Fruit fly (Drosophila melanogaster) whole organism, larva: ENCODE results near the gene PMP34.

Experiments
- noc ChIP-seq: fragments of 200-800 bp; sonication (Bioruptor generic); optimal IDR thresholded peaks from 3 replicates; lab custom pipeline; 2019; ENCODE audit warnings: missing biosample characterization, mild to moderate bottlenecking, missing genetic modification characterization, moderate library complexity

The PMP34 gene

dm6 chr3L:4302088-4302487 is 16.5 kb upstream of the PMP34 start:
- no peak for TF ChIP-seq noc (tag; lab: Kevin White, UChicago)

- TF ChIP-seq noc (tag; lab: Kevin White, UChicago): no peak
These were observed 14.2 kb upstream of the PMP34 start for dm6 chr3L:4304244-4304959.

DNA sequence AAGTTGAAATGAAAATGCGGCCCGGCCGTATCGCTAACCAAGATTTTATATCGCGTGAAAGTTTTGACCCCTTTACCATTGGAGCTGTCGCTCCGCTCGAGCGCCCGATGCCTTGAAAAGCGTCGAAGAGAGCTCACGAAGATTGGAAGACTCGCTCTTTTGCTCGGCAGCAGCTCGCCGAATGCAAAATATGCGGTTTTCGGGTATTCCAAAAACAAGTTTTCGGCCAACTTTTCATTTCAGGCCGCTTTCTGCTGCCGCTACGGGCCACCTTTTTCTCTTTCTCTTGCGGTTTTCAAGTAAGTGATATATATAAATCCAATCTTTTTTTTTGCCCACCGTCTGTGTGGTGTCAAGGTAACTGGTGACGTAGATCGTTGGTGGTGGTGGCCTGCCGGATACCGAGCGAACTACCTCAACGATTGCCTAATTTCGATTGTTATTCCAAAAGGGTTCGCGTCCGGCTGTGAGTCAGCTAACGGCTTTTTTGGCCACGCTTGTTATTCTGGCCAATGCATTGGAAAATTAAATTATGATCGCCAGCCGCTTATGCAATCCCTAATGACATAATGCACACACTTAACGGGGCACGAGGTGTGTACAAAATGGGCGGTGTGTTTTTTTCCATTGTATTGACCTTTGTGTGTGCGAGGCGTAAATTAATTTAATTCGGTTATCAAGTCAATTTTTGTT is 10.7 kb upstream of the PMP34 start, which contains the start of gene dyl:
dyl (minus strand) TSS at position 28 of the 693 bp plus-strand sequence.
- no peak for TF ChIP-seq noc (tag; lab: Kevin White, UChicago)

dm6 chr3L:4310604-4311003 is 8.0 kb upstream of the PMP34 start:
- no peak for TF ChIP-seq noc (tag; lab: Kevin White, UChicago)

- TF ChIP-seq noc (tag; lab: Kevin White, UChicago): no peak
These were observed 5.3 kb upstream of the PMP34 start, which contains the start of gene Claspin for dm6 chr3L:4313299-4313698. Gene Claspin, plus strand, starts transcription at chr3L:4313483.

DNA sequence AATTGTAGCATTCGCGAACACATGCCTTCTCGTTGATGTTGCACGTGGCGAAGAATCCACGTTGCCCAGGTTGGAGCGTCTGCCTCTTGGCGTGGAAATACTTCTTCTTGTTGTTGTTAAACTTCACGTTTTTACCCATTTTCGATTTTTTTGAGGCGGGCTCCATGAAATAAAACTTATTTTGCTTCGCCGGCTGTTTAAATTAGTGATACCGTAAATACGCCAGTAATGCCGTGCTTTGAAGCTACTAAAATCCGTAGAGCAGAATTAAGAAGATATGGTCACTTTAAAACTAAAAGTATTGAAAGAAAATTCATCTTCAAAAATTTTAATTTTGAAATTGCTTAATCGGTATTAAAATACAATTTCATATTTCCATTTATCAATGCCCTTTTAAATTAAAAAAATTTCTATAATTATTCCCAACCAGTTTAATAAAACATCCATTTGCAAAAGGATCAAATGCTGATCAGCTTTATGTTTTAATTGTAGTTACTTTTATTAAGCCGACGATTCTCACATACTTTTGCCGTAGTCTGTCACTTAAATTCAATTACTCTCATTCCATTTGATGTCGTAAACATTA is 3.6 kb downstream of the PMP34 start, which contains the start of gene CG15014:
CG15014 (minus strand) TSS at position 228 of the 586 bp plus-strand sequence.
- TF ChIP-seq noc (tag; lab: Kevin White, UChicago): no peak

dm6 chr3L:4328048-4328447 is 9.5 kb downstream of the PMP34 start:
- TF ChIP-seq noc (tag; lab: Kevin White, UChicago): no peak

DNA sequence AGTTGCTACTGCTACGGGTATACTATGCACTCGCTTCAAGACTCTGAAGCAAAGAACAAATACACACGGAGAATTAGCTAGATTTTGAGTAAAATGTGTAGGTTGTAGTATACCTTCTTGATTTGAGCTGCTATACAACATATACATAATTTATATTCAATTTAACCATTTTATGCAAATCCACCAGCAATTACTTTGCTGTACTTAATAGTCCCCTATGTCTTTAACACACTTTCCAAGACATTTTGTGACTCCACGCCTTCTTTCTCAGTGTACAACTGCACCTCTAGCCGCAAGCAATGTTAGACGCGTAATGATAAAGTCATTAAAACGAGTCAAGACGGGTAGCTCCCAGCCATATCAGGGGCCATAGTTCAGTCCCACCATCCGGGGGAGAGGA is 18.0 kb downstream of the PMP34 start:
- no peak for TF ChIP-seq noc (tag; lab: Kevin White, UChicago)

DNA sequence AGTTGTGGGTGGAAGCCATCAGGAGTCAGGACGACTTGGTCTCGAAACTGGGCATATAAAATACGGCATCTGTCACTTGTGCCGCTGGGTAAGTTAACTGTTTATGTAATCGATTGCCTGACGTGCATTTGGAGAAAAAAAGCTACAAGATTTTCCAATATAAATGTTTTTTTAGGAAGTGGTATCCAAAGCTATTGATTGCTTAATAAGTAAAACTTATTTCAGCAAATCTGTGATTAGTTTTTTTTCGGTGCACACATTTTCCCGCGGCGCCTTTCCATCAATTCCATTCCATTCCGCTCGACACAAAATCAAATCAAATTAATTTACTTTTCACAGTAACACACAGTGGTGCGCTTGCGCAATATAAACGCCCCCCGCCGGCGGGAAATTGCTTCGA is 21.0 kb downstream of the PMP34 start:
- TF ChIP-seq noc (tag; lab: Kevin White, UChicago): no peak

DNA sequence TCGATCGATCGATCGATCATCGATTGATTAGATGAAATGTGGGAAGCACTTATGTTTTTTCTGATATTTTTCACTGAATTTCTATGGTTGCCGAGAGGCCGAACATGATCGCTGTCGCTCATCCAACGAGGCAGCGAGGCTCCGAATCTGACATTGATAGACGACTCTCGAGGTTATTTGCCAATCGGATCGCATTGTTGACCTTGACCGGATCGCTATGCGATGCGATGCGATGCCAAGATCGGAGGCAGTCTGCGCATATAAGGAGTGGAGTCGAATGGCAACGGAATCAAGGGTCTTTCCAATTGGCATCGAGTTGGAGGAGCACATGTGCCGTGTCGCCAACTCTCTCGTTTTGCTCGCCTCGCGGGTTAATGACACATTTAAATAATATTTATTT is 21.7 kb downstream of the PMP34 start:
- TF ChIP-seq noc (tag; lab: Kevin White, UChicago): no peak

dm6 chr3L:4341078-4341477 is 22.5 kb downstream of the PMP34 start:
- no peak for TF ChIP-seq noc (tag; lab: Kevin White, UChicago)

- TF ChIP-seq noc (tag; lab: Kevin White, UChicago): no peak
These were observed 27.8 kb downstream of the PMP34 start for dm6 chr3L:4346379-4346778.

DNA sequence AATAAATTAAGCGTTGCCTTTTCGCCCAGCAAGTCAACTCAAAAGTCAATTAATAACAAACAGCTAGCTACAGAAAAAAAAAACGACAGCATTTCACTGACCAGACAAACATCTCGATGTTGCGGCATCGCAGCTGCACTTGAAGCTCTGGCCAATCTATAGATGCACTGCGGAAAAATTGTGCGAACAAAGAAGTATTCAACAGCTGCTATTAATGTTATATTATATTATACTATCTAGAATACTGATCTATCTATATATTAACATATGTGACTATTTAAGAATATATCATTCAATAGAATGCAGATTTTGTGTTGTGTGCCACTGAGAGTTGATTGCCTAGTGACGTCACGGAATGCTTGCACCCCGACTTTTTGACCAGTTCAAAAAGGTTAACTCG is 29.5 kb downstream of the PMP34 start:
- no peak for TF ChIP-seq noc (tag; lab: Kevin White, UChicago)

DNA sequence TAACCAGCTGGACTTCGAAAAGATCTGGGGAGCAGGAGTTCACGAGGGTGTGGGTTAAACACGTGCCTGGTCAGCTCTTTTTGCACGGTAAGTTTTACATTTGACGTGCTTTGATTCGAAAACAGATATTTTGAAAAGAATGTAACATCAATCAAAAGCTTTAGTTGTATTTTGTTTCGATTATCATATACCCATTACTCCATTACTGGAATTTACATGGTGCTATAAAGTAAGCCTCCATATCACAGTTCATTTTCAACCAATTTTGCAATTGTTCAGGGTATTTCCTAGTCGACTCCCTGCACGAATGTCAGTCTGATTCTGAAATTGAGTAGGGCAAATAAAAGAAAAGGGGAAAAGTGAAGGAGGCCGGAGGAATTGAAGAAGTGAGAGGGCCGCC is 30.3 kb downstream of the PMP34 start:
- no peak for TF ChIP-seq noc (tag; lab: Kevin White, UChicago)

dm6 chr3L:4349314-4349713 is 30.8 kb downstream of the PMP34 start:
- TF ChIP-seq noc (tag; lab: Kevin White, UChicago): no peak

- no peak for TF ChIP-seq noc (tag; lab: Kevin White, UChicago)
These were observed 33.5 kb downstream of the PMP34 start for dm6 chr3L:4352009-4352408.
